Fruit fly (Drosophila melanogaster) whole organism, embryonic: ENCODE measurements around the gene CG7294.
A peak's percentile ranks its signal among the peaks of the same experiment; 100 is the strongest.

Experiments
- Atf3 ChIP-seq: fragments of 200-800 bp; sonication (Bioruptor generic); optimal IDR thresholded peaks from 3 replicates; lab custom pipeline; 2016; ENCODE audit warnings: missing biosample characterization, missing genetic modification characterization
- CG1024 ChIP-seq: fragments of 200-800 bp; sonication (Bioruptor generic); IDR thresholded peaks from 2 replicates; pipeline ENCODE4 v1.3.6; 2022; ENCODE audit warnings: missing biosample characterization, missing genetic modification characterization
- CG10543 ChIP-seq: fragments of 200-800 bp; sonication (Bioruptor generic); optimal IDR thresholded peaks from 3 replicates; lab custom pipeline; 2017; ENCODE audit warnings: missing biosample characterization, mild to moderate bottlenecking, missing genetic modification characterization, moderate library complexity
- CG10959 ChIP-seq: fragments of 200-800 bp; sonication (Bioruptor generic); IDR thresholded peaks from 2 replicates; pipeline ENCODE4 v1.3.6; 2022; ENCODE audit warnings: missing biosample characterization, missing genetic modification characterization
- CG13894 ChIP-seq: fragments of 200-800 bp; sonication (Bioruptor generic); optimal IDR thresholded peaks from 3 replicates; lab custom pipeline; 2018; ENCODE audit warnings: missing biosample characterization, mild to moderate bottlenecking, missing genetic modification characterization, moderate library complexity
- CG1603 ChIP-seq: fragments of 200-800 bp; sonication (Bioruptor generic); optimal IDR thresholded peaks from 2 replicates; lab custom pipeline; 2019; ENCODE audit warnings: missing biosample characterization, mild to moderate bottlenecking, missing genetic modification characterization, moderate library complexity
- CG18599 ChIP-seq: fragments of 200-800 bp; sonication (Bioruptor generic); optimal IDR thresholded peaks from 3 replicates; lab custom pipeline; 2017; ENCODE audit warnings: missing biosample characterization, missing genetic modification characterization, mild to moderate bottlenecking, moderate library complexity, missing genetic modification reagents
- CG2678 ChIP-seq: fragments of 200-800 bp; sonication (Bioruptor generic); optimal IDR thresholded peaks from 3 replicates; lab custom pipeline; 2019; ENCODE audit warnings: missing biosample characterization, mild to moderate bottlenecking, missing genetic modification characterization, moderate library complexity
- CG2712 ChIP-seq: fragments of 200-800 bp; optimal IDR thresholded peaks from 3 replicates; lab custom pipeline; 2019; ENCODE audit warnings: missing biosample characterization, mild to moderate bottlenecking, missing genetic modification characterization, moderate library complexity
- CG33557 ChIP-seq: fragments of 200-800 bp; sonication (Bioruptor generic); optimal IDR thresholded peaks from 2 replicates; lab custom pipeline; 2019; ENCODE audit warnings: missing biosample characterization, mild to moderate bottlenecking, missing genetic modification characterization, moderate library complexity
- CG4424 ChIP-seq: fragments of 200-800 bp; sonication (Bioruptor generic); optimal IDR thresholded peaks from 3 replicates; lab custom pipeline; 2016; ENCODE audit warnings: missing biosample characterization, missing genetic modification characterization
- CG4820 ChIP-seq: fragments of 200-800 bp; sonication (Bioruptor generic); optimal IDR thresholded peaks from 3 replicates; lab custom pipeline; 2016; ENCODE audit warnings: missing biosample characterization, missing genetic modification characterization
- CG8478 ChIP-seq: fragments of >200 bp; optimal IDR thresholded peaks from 2 replicates; lab custom pipeline; 2018
- CG9215 ChIP-seq: fragments of 200-800 bp; sonication (Bioruptor generic); IDR thresholded peaks from 2 replicates; pipeline ENCODE4 v1.3.6; 2022; ENCODE audit warnings: missing biosample characterization, missing genetic modification characterization
- CG9437 ChIP-seq: fragments of 200-800 bp; sonication (Bioruptor generic); optimal IDR thresholded peaks from 2 replicates; lab custom pipeline; 2018; ENCODE audit warnings: missing biosample characterization, mild to moderate bottlenecking, missing genetic modification characterization
- CG9876 ChIP-seq: fragments of 200-800 bp; sonication (Bioruptor generic); optimal IDR thresholded peaks from 2 replicates; lab custom pipeline; 2016; ENCODE audit warnings: missing biosample characterization, missing genetic modification characterization
- CTCF ChIP-seq: fragments of 200-800 bp; sonication (Bioruptor generic); optimal IDR thresholded peaks from 2 replicates; lab custom pipeline; 2017; ENCODE audit warnings: missing biosample characterization, mild to moderate bottlenecking, missing genetic modification characterization, moderate library complexity
- E2f2 ChIP-seq: fragments of 200-800 bp; sonication (Bioruptor generic); IDR thresholded peaks from 2 replicates; pipeline ENCODE4 v1.3.6; 2022; ENCODE audit warnings: missing biosample characterization, missing genetic modification characterization
- HLH54F ChIP-seq: fragments of 200-800 bp; sonication (Bioruptor generic); optimal IDR thresholded peaks from 3 replicates; lab custom pipeline; 2016; ENCODE audit warnings: missing biosample characterization, missing genetic modification characterization
- Lim3 ChIP-seq: fragments of 200-800 bp; sonication (Bioruptor generic); IDR thresholded peaks from 2 replicates; pipeline ENCODE4 v1.3.6; 2022; ENCODE audit warnings: missing biosample characterization, missing genetic modification characterization
- MBD-R2 ChIP-seq: fragments of 200-800 bp; sonication (Bioruptor generic); IDR thresholded peaks from 2 replicates; pipeline ENCODE4 v1.3.6; 2022; ENCODE audit warnings: missing biosample characterization, missing genetic modification characterization
- Myb ChIP-seq: fragments of 200-800 bp; sonication (Bioruptor generic); optimal IDR thresholded peaks from 2 replicates; lab custom pipeline; 2016; ENCODE audit warnings: missing biosample characterization, missing genetic modification characterization
- Poxn ChIP-seq: fragments of 200-800 bp; sonication (Bioruptor generic); IDR thresholded peaks from 2 replicates; pipeline ENCODE4 v1.3.6; 2022; ENCODE audit warnings: missing biosample characterization, missing genetic modification characterization
- Sox102F ChIP-seq: fragments of 200-800 bp; sonication (Bioruptor generic); optimal IDR thresholded peaks from 2 replicates; lab custom pipeline; 2018; ENCODE audit warnings: missing biosample characterization, mild to moderate bottlenecking, missing genetic modification characterization, moderate library complexity
- Sry-δ ChIP-seq: fragments of 200-800 bp; sonication (Bioruptor generic); optimal IDR thresholded peaks from 2 replicates; lab custom pipeline; 2016; ENCODE audit warnings: missing biosample characterization, missing genetic modification characterization
- Xbp1 ChIP-seq: fragments of 200-800 bp; sonication (Bioruptor generic); optimal IDR thresholded peaks from 3 replicates; lab custom pipeline; 2016; ENCODE audit warnings: missing biosample characterization, mild to moderate bottlenecking, missing genetic modification characterization
- ab ChIP-seq: fragments of 200-800 bp; sonication (Bioruptor generic); optimal IDR thresholded peaks from 2 replicates; lab custom pipeline; 2016; ENCODE audit warnings: missing biosample characterization, missing genetic modification characterization
- al ChIP-seq: fragments of 200-800 bp; sonication (Bioruptor generic); IDR thresholded peaks from 2 replicates; pipeline ENCODE4 v1.3.6; 2022; ENCODE audit warnings: missing biosample characterization, missing genetic modification characterization
- ato ChIP-seq: fragments of 200-800 bp; sonication (Bioruptor generic); IDR thresholded peaks from 2 replicates; pipeline ENCODE4 v1.3.6; 2022; ENCODE audit warnings: missing biosample characterization, missing genetic modification characterization; ENCODE audit not compliant: partially characterized antibody
- bsh ChIP-seq, 2 experiments: fragments of 200-800 bp; sonication (Bioruptor generic); optimal IDR thresholded peaks; 2 replicates each; lab custom pipeline; 2017 to 2018; ENCODE audit warnings: mild to moderate bottlenecking in 2 of 2, missing biosample characterization in 2 of 2, missing genetic modification characterization in 2 of 2, moderate library complexity in 1 of 2
- corto ChIP-seq: fragments of 200-800 bp; sonication (Bioruptor generic); optimal IDR thresholded peaks from 2 replicates; lab custom pipeline; 2016; ENCODE audit warnings: missing biosample characterization, mild to moderate bottlenecking, missing genetic modification characterization, moderate library complexity
- crc ChIP-seq: fragments of 200-800 bp; sonication (Bioruptor generic); optimal IDR thresholded peaks from 2 replicates; lab custom pipeline; 2016; ENCODE audit warnings: missing biosample characterization, missing genetic modification characterization
- disco-r ChIP-seq: fragments of 200-800 bp; sonication (Bioruptor generic); optimal IDR thresholded peaks from 2 replicates; lab custom pipeline; 2016; ENCODE audit warnings: missing biosample characterization, missing genetic modification characterization
- dm ChIP-seq: fragments of 200-800 bp; sonication (Bioruptor generic); optimal IDR thresholded peaks from 3 replicates; lab custom pipeline; 2016; ENCODE audit warnings: missing biosample characterization, missing genetic modification characterization
- gsb ChIP-seq: fragments of 200-800 bp; sonication (Bioruptor generic); IDR thresholded peaks from 2 replicates; pipeline ENCODE4 v1.3.6; 2022; ENCODE audit warnings: missing biosample characterization, missing genetic modification characterization
- lilli ChIP-seq: fragments of 200-800 bp; sonication (Bioruptor generic); optimal IDR thresholded peaks from 3 replicates; lab custom pipeline; 2016; ENCODE audit warnings: missing biosample characterization, missing genetic modification characterization
- luna ChIP-seq: fragments of 200-800 bp; sonication (Bioruptor generic); optimal IDR thresholded peaks from 2 replicates; lab custom pipeline; 2016; ENCODE audit warnings: missing biosample characterization, missing genetic modification characterization
- mirr ChIP-seq: fragments of 200-800 bp; sonication (Bioruptor generic); optimal IDR thresholded peaks from 3 replicates; lab custom pipeline; 2018; ENCODE audit warnings: missing biosample characterization, mild to moderate bottlenecking, missing genetic modification characterization
- prd ChIP-seq, 3 experiments: fragments of >200 bp in 2 of 3; fragments of 200-800 bp in 1 of 3; sonication (Bioruptor generic) in 1 of 3; optimal IDR thresholded peaks in 2 of 3; IDR thresholded peaks in 1 of 3; 2 replicates in 2 of 3; 3 replicates in 1 of 3; pipeline versions ENCODE4 v1.3.6 to Lab custom; 2017 to 2022; ENCODE audit warnings: missing biosample characterization in 1 of 3, missing genetic modification characterization in 1 of 3
- row ChIP-seq: fragments of 200-800 bp; sonication (Bioruptor generic); IDR thresholded peaks from 3 replicates; pipeline ENCODE4 v1.3.6; 2022; ENCODE audit warnings: missing biosample characterization, missing genetic modification characterization
- scrt ChIP-seq: fragments of 200-800 bp; sonication (Bioruptor generic); optimal IDR thresholded peaks from 2 replicates; lab custom pipeline; 2018; ENCODE audit warnings: missing biosample characterization, mild to moderate bottlenecking, missing genetic modification characterization, moderate library complexity
- sna ChIP-seq: fragments of 200-800 bp; sonication (Bioruptor generic); IDR thresholded peaks from 2 replicates; pipeline ENCODE4 v1.3.6; 2022; ENCODE audit warnings: missing biosample characterization, missing genetic modification characterization; ENCODE audit not compliant: partially characterized antibody
- tin ChIP-seq: fragments of 200-800 bp; sonication (Bioruptor generic); optimal IDR thresholded peaks from 3 replicates; lab custom pipeline; 2016; ENCODE audit warnings: missing biosample characterization, missing genetic modification characterization
- toy ChIP-seq: fragments of 200-800 bp; sonication (Bioruptor generic); IDR thresholded peaks from 2 replicates; pipeline ENCODE4 v1.3.6; 2022; ENCODE audit warnings: missing biosample characterization, missing genetic modification characterization
- trh ChIP-seq: fragments of 200-800 bp; sonication (Bioruptor generic); optimal IDR thresholded peaks from 2 replicates; lab custom pipeline; 2016; ENCODE audit warnings: missing biosample characterization, missing genetic modification characterization
- tup ChIP-seq: fragments of 200-800 bp; sonication (Bioruptor generic); optimal IDR thresholded peaks from 2 replicates; lab custom pipeline; 2016; ENCODE audit warnings: missing biosample characterization, mild to moderate bottlenecking, missing genetic modification characterization, moderate library complexity
- unc-4 ChIP-seq: fragments of 200-800 bp; sonication (Bioruptor generic); IDR thresholded peaks from 2 replicates; pipeline ENCODE4 v1.3.6; 2022; ENCODE audit warnings: missing biosample characterization, missing genetic modification characterization; ENCODE audit not compliant: partially characterized antibody
- vfl ChIP-seq: fragments of 200-800 bp; sonication (Bioruptor generic); optimal IDR thresholded peaks from 2 replicates; lab custom pipeline; 2016; ENCODE audit warnings: missing biosample characterization, missing genetic modification characterization
- vvl ChIP-seq: fragments of 200-800 bp; sonication (Bioruptor generic); IDR thresholded peaks from 2 replicates; pipeline ENCODE4 v1.3.6; 2022; ENCODE audit warnings: missing biosample characterization, missing genetic modification characterization
- wdn ChIP-seq: fragments of 200-800 bp; sonication (Bioruptor generic); IDR thresholded peaks from 2 replicates; pipeline ENCODE4 v1.3.6; 2022; ENCODE audit warnings: missing biosample characterization, missing genetic modification characterization
- yki ChIP-seq: fragments of >200 bp; optimal IDR thresholded peaks from 3 replicates; lab custom pipeline; 2018

Gene CG7294

dm6 chr2L:10703281-10703680 is 14.2 kb upstream of the CG7294 start, which contains the start of gene CG6415 (continued):
- TF ChIP-seq CG2678 (tag; lab: Kevin White, UChicago) (peak; percentile 87), ato (GFP tag; lab: Robert Waterston, UW) (no peak), prd (optimal IDR thresholded peaks at IDR 0.05; lab: Kevin White, UChicago) (no peak), prd (GFP tag; IDR thresholded peaks at IDR 0.05; lab: Robert Waterston, UW) (peak; percentile 89), al (GFP tag; lab: Robert Waterston, UW) (peak; percentile 32; the same call in 1 of the 2 replicates), ab (GFP tag; lab: Kevin White, UChicago) (no peak), scrt (GFP tag; lab: Kevin White, UChicago) (peak; percentile 68), Xbp1 (GFP tag; lab: Kevin White, UChicago) (peak; percentile 76), CG1024 (GFP tag; lab: Robert Waterston, UW) (no peak), Atf3 (GFP tag; lab: Kevin White, UChicago) (peak; percentile 48), vvl (peak; percentile 86), CG1603 (peak; percentile 84), CG4424 (peak; percentile 78), gsb (GFP tag; lab: Robert Waterston, UW) (peak; percentile 42; the same call in 1 of the 2 replicates), CG9437 (GFP tag; lab: Kevin White, UChicago) (peak; percentile 29), bsh (GFP tag; optimal IDR thresholded peaks at IDR 0.05; lab: Kevin White, UChicago) (peak in 1 of 2 experiments; percentile 83), vfl (GFP tag; lab: Kevin White, UChicago) (no peak), CG4820 (GFP tag; lab: Kevin White, UChicago) (peak; percentile 75), CG2712 (tag; lab: Kevin White, UChicago) (peak; percentile 84), tin (GFP tag; lab: Kevin White, UChicago) (peak; percentile 70), crc (GFP tag; lab: Kevin White, UChicago) (peak; percentile 52), Sry-δ (GFP tag; lab: Kevin White, UChicago) (peak; percentile 42), unc-4 (no peak), CG10543 (GFP tag; lab: Kevin White, UChicago) (peak; percentile 51), CG33557 (GFP tag; lab: Kevin White, UChicago) (peak; percentile 69), E2f2 (GFP tag; lab: Robert Waterston, UW) (peak; percentile 40; the same call in 1 of the 2 replicates), lilli (GFP tag; lab: Kevin White, UChicago) (peak; percentile 77), Poxn (GFP tag; lab: Robert Waterston, UW) (no peak), tup (GFP tag; lab: Kevin White, UChicago) (peak; percentile 36), Sox102F (GFP tag; lab: Kevin White, UChicago) (peak; percentile 70), sna (GFP tag; lab: Robert Waterston, UW) (no peak), CG9876 (GFP tag; lab: Kevin White, UChicago) (peak; percentile 57), CTCF (GFP tag; lab: Kevin White, UChicago) (no peak), disco-r (no peak), toy (GFP tag; lab: Robert Waterston, UW) (0 out of 2 replicates have a peak, but pooled peaks have one; percentile 30), CG8478 (lab: Kevin White, UChicago) (no peak), MBD-R2 (GFP tag; lab: Robert Waterston, UW) (no peak), CG10959 (GFP tag; lab: Robert Waterston, UW) (peak; percentile 38; the same call in 1 of the 2 replicates), HLH54F (peak; percentile 36), yki (lab: Kevin White, UChicago) (no peak), corto (GFP tag; lab: Kevin White, UChicago) (no peak), mirr (peak; percentile 12), row (GFP tag; lab: Robert Waterston, UW) (peak; percentile 85), CG18599 (GFP tag; lab: Kevin White, UChicago) (peak; percentile 85), CG9215 (GFP tag; lab: Robert Waterston, UW) (peak; percentile 67), trh (GFP tag; lab: Kevin White, UChicago) (no peak), wdn (GFP tag; lab: Robert Waterston, UW) (peak; percentile 36; the same call in 1 of the 2 replicates), CG13894 (peak; percentile 43), Myb (peak; percentile 45), luna (GFP tag; lab: Kevin White, UChicago) (no peak), dm (GFP tag; lab: Kevin White, UChicago) (peak; percentile 39), Lim3 (GFP tag; lab: Robert Waterston, UW) (no peak)
